Worm (Caenorhabditis elegans) whole organism, early embryonic: ENCODE results near the gene srh-88.

ENCODE experiments used
- B0310.2 ChIP-seq: sonication (generic microtip); optimal IDR thresholded peaks from 2 replicates; lab custom pipeline; 2016; ENCODE audit warnings: mild to moderate bottlenecking, missing genetic modification characterization, missing compliant biosample characterization
- F13C5.2 ChIP-seq: sonication (generic microtip); optimal IDR thresholded peaks from 2 replicates; lab custom pipeline; 2017; ENCODE audit warnings: mild to moderate bottlenecking, missing genetic modification characterization, inconsistent platforms, missing compliant biosample characterization
- aly-1 ChIP-seq: sonication (generic microtip); optimal IDR thresholded peaks from 2 replicates; lab custom pipeline; 2016; ENCODE audit warnings: missing genetic modification characterization, missing compliant biosample characterization
- ama-1 ChIP-seq: fragments of 150-350 bp; optimal IDR thresholded peaks from 2 replicates; lab custom pipeline; 2014
- ceh-13 ChIP-seq: fragments of 200-800 bp; sonication (Bioruptor generic); optimal IDR thresholded peaks from 2 replicates; lab custom pipeline; 2018; ENCODE audit warnings: mild to moderate bottlenecking, missing genetic modification characterization, missing compliant biosample characterization
- ceh-36 ChIP-seq: sonication (generic microtip); optimal IDR thresholded peaks from 2 replicates; lab custom pipeline; 2016; ENCODE audit warnings: missing genetic modification characterization, inconsistent platforms, missing compliant biosample characterization
- ets-7 ChIP-seq: sonication (generic microtip); optimal IDR thresholded peaks from 2 replicates; lab custom pipeline; 2016; ENCODE audit warnings: missing genotype, missing genetic modification characterization, missing compliant biosample characterization
- flt-1 ChIP-seq: fragments of 200-800 bp; sonication (Bioruptor generic); IDR thresholded peaks from 2 replicates; pipeline ENCODE4 v1.3.6; 2022; ENCODE audit warnings: missing genetic modification characterization, missing compliant biosample characterization
- hmbx-1 ChIP-seq: sonication (generic microtip); optimal IDR thresholded peaks from 2 replicates; lab custom pipeline; 2016; ENCODE audit warnings: mild to moderate bottlenecking, missing genetic modification characterization, missing compliant biosample characterization
- hmg-4 ChIP-seq: fragments of 200-800 bp; sonication (Bioruptor generic); optimal IDR thresholded peaks from 2 replicates; lab custom pipeline; 2018; ENCODE audit warnings: mild to moderate bottlenecking, missing genetic modification characterization, missing compliant biosample characterization
- hnd-1 ChIP-seq: sonication (generic microtip); optimal IDR thresholded peaks from 2 replicates; lab custom pipeline; 2016; ENCODE audit warnings: missing genetic modification characterization, missing compliant biosample characterization
- pes-1 ChIP-seq: fragments of 200-800 bp; sonication (Bioruptor generic); IDR thresholded peaks from 2 replicates; pipeline ENCODE4 v1.3.6; 2022; ENCODE audit warnings: missing genetic modification reagents, missing genetic modification characterization, missing compliant biosample characterization
- scrt-1 ChIP-seq: fragments of 200-800 bp; sonication (Bioruptor generic); IDR thresholded peaks from 2 replicates; pipeline ENCODE4 v1.3.6; 2022; ENCODE audit warnings: missing genetic modification characterization, missing compliant biosample characterization
- sea-1 ChIP-seq: fragments of 200-800 bp; sonication (Bioruptor generic); conservative IDR thresholded peaks from 2 replicates; pipeline ENCODE4 v1.3.6; 2022; ENCODE audit warnings: missing genetic modification characterization, missing compliant biosample characterization
- tbx-11 ChIP-seq: fragments of 200-800 bp; sonication (Bioruptor generic); IDR thresholded peaks from 2 replicates; pipeline ENCODE4 v1.3.6; 2022; ENCODE audit warnings: missing genetic modification characterization, missing compliant biosample characterization
- tbx-37 ChIP-seq: fragments of 200-800 bp; sonication (Bioruptor generic); conservative IDR thresholded peaks from 2 replicates; pipeline ENCODE4 v1.3.6; 2022; ENCODE audit warnings: missing genetic modification reagents, missing genetic modification characterization, missing compliant biosample characterization
- tra-4 ChIP-seq: sonication (generic microtip); optimal IDR thresholded peaks from 2 replicates; lab custom pipeline; 2017; ENCODE audit warnings: missing genetic modification characterization, missing compliant biosample characterization

Gene srh-88

DNA sequence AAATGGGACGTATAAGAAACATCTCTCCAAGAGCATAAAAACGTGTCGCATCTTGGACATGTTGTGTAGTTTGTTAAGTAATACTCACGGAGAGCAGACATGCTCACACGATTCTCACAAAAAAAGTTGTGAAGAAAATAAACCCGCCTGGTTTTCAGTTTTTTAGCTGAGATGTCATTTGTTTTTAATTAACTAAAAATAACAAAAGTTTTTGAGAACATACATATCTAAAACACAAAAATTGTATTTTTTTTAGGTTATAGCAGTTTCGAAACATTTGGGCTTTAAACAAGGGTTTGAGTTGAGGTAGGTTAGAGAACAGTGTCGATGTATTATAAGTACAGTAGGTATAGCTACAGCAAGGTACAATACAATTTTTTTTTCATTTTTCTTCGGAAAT lies at the start of gene srh-88:
srh-88 (minus strand) TSS at position 101 of the 400 bp plus-strand sequence.
- TF ChIP-seq hmbx-1 (no peak), flt-1 (GFP tag; lab: Robert Waterston, UW) (no peak), tbx-11 (GFP tag; lab: Robert Waterston, UW) (no peak), ceh-36 (tag; lab: Kevin White, UChicago) (no peak)

DNA sequence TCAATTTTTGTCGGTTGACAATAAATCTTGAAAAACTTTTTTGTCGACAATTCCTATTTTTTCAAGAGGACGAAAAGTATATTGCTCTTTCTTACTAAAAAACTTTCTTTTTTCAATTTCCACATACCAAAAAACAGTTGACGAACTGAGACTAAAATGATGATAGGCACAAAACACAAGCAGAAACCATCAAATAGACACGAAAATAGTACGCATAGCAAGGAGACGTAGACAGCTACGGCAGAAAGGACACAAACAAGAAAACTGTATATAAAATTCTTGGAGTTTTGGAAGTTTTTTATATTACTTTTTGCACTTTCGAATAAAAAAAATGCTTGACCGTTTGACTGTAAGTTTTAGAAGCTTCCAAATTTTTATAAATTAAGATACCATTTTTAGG lies 49.5 kb upstream of the srh-88 start, which contains the start of gene K12D9.1:
K12D9.1 (plus strand) TSS at position 301 of the 400 bp plus-strand sequence.
- TF ChIP-seq tra-4 (tag; lab: Kevin White, UChicago): no peak
- TF ChIP-seq pes-1 (GFP tag; lab: Robert Waterston, UW): no peak
- no peak for TF ChIP-seq B0310.2 (tag; lab: Kevin White, UChicago)
- no peak for TF ChIP-seq ama-1 (lab: Kevin White, UChicago)
- TF ChIP-seq tbx-11 (GFP tag; lab: Robert Waterston, UW): no peak
- no peak for TF ChIP-seq ets-7
- no peak for TF ChIP-seq sea-1 (GFP tag; lab: Robert Waterston, UW)
- no peak for TF ChIP-seq hnd-1 (tag; lab: Kevin White, UChicago)
- TF ChIP-seq ceh-13: no peak

DNA sequence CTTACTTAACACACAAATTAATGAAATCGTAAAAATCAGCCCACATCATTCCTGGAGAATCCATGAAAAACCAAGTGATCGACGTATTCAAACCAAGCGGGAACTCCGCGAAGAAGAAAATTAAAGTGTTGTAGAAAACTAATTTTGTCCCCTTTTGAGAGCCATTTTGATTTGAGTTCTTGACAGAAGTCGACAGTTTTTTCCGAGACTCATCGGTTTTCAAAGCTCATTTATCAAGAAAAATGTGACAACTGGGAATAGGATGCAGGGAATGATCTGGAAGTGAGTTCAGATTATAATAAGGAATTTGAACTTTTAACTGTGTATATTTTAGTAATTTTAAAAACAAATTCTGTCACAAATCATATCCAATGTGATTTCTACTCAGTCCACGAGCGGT lies 46.7 kb upstream of the srh-88 start, which contains the start of gene srw-135:
srw-135 (minus strand) TSS at position 101 of the 400 bp plus-strand sequence.
- no peak for TF ChIP-seq aly-1 (tag; lab: Kevin White, UChicago)
- TF ChIP-seq B0310.2 (tag; lab: Kevin White, UChicago): no peak
- TF ChIP-seq tbx-37 (GFP tag; lab: Robert Waterston, UW): no peak
- TF ChIP-seq sea-1 (GFP tag; lab: Robert Waterston, UW): no peak
- TF ChIP-seq ama-1 (lab: Kevin White, UChicago): no peak

DNA sequence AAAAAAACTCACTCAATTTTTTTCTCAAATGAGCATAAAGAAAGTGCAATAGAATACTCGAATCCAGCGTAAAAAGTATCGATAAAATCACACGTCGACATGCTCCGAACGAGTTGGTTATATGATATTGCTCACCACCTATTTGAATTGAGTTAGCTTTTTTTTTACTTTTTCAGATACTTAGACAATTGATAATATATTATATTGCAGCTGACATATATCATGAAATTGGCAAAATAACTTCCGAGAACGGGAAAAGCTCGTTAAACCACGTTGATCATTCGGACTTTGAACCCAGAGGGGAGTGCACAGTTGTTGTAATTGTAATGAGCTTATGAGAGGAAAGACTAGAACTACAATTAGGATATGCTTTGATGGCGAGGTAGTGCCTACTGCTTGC lies 45.8 kb upstream of the srh-88 start, which contains the start of gene srw-136:
srw-136 (minus strand) TSS at position 101 of the 400 bp plus-strand sequence.
- TF ChIP-seq tra-4 (tag; lab: Kevin White, UChicago) (no peak), ceh-36 (tag; lab: Kevin White, UChicago) (no peak), B0310.2 (tag; lab: Kevin White, UChicago) (no peak), hnd-1 (tag; lab: Kevin White, UChicago) (no peak), tbx-37 (GFP tag; lab: Robert Waterston, UW) (no peak), flt-1 (GFP tag; lab: Robert Waterston, UW) (no peak), tbx-11 (GFP tag; lab: Robert Waterston, UW) (no peak), ceh-13 (no peak), sea-1 (GFP tag; lab: Robert Waterston, UW) (no peak), scrt-1 (GFP tag; lab: Robert Waterston, UW) (no peak), F13C5.2 (tag; lab: Kevin White, UChicago) (no peak), hmbx-1 (no peak), aly-1 (tag; lab: Kevin White, UChicago) (no peak), hmg-4 (GFP tag; lab: Kevin White, UChicago) (no peak), ets-7 (no peak), ama-1 (lab: Kevin White, UChicago) (no peak)

DNA sequence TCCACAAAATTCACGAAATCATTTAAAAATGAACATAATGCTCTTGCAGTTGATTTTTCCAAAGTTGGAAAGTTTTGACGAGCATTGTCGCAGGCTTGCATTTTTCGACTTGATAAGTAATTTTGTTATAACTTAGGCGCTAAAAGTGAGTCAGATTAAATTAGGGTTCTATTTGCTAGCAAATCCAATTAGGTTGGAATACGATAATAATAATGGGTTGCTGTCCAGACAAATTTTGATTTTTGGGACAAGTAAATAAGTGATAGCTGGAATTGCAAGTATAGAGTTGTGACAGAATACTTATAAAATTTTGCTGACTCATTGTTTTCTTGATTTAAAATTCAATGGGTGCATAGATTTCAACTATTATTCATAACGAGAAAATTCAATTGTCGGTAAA lies 41.3 kb upstream of the srh-88 start, which contains the start of gene srw-112:
srw-112 (minus strand) TSS at position 101 of the 400 bp plus-strand sequence.
- TF ChIP-seq aly-1 (tag; lab: Kevin White, UChicago): no peak
- TF ChIP-seq sea-1 (GFP tag; lab: Robert Waterston, UW): no peak
- TF ChIP-seq ama-1 (lab: Kevin White, UChicago): no peak
- TF ChIP-seq ceh-36 (tag; lab: Kevin White, UChicago): no peak
- TF ChIP-seq hnd-1 (tag; lab: Kevin White, UChicago): no peak
- TF ChIP-seq pes-1 (GFP tag; lab: Robert Waterston, UW): no peak
- no peak for TF ChIP-seq ets-7
- no peak for TF ChIP-seq F13C5.2 (tag; lab: Kevin White, UChicago)
- TF ChIP-seq tbx-11 (GFP tag; lab: Robert Waterston, UW): no peak
- no peak for TF ChIP-seq hmg-4 (GFP tag; lab: Kevin White, UChicago)

DNA sequence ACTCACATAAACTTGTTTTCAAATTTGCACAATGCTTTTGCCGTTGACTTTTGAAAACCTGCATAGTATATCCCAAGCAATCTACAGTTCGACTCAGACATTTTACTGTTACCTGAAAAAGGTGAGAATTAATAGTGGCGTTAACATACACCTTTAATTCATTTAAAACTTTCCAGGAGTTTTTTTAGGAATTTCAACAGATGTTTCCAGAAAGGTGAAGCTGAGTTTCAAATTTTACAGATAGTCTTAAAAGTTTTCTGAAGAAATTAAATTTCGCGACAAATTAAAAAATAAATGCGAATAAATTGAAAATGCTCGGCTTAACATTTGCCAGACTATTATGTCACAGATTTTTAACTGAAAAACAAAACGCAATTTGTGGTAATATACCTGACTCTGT lies 35.0 kb upstream of the srh-88 start, which contains the start of gene srw-119:
srw-119 (minus strand) TSS at position 101 of the 400 bp plus-strand sequence.
- TF ChIP-seq pes-1 (GFP tag; lab: Robert Waterston, UW) (no peak), hmg-4 (GFP tag; lab: Kevin White, UChicago) (no peak), ceh-13 (no peak), scrt-1 (GFP tag; lab: Robert Waterston, UW) (no peak), sea-1 (GFP tag; lab: Robert Waterston, UW) (no peak), aly-1 (tag; lab: Kevin White, UChicago) (no peak), F13C5.2 (tag; lab: Kevin White, UChicago) (no peak), B0310.2 (tag; lab: Kevin White, UChicago) (no peak), tbx-37 (GFP tag; lab: Robert Waterston, UW) (no peak), ama-1 (lab: Kevin White, UChicago) (no peak), hnd-1 (tag; lab: Kevin White, UChicago) (no peak), flt-1 (GFP tag; lab: Robert Waterston, UW) (no peak), tra-4 (tag; lab: Kevin White, UChicago) (no peak), ceh-36 (tag; lab: Kevin White, UChicago) (no peak), ets-7 (no peak), tbx-11 (GFP tag; lab: Robert Waterston, UW) (no peak), hmbx-1 (no peak)

DNA sequence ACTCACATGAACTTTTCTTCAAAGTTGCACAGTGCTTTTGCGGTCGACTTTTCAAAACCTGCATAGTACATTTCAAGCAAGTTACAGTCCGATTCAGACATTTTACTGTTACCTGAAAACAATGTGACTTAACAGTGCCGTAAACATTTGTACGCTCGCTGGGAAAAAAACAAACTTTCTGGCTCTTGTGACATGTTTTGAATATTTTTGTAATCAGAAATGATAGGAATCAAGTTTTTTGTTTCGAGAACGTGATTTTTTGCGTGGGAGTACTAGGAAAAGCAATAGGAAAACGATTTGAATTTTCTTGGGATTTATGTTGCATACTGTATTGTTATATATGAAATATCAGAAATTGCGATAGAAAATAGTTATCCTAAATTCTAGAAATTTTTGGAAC lies 31.4 kb upstream of the srh-88 start, which contains the start of gene srw-120:
srw-120 (minus strand) TSS at position 101 of the 400 bp plus-strand sequence.
- TF ChIP-seq sea-1 (GFP tag; lab: Robert Waterston, UW) (no peak), scrt-1 (GFP tag; lab: Robert Waterston, UW) (no peak), B0310.2 (tag; lab: Kevin White, UChicago) (no peak)
